Fruit fly (Drosophila melanogaster): ENCODE measurements around the gene CG6425.

The CG6425 gene

DNA sequence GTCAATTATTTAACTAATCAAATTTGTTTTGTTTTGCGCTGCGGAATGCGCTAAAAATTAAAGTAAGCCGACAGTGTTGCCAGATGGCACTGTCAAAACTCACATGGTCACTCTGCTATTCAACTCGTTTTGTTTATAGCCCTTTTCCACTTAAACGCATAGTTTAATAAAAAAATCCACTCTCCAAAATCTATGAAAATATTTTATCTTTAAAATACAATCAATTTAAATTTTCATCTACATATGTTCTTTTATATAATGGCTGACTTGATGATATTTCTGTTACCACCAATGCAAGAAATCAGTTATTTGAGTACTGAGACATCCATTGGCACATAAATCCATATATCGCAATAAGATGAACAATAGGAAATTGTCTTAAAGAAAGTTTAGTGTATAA is at the start of gene CG6425:
CG6425 (minus strand) TSS at position 95 of the 400 bp plus-strand sequence.
- no peak for TF ChIP-seq CG17801 (GFP tag; optimal IDR thresholded peaks at IDR 0.05; ENCODE audit: partially characterized antibody)

dm6 chr3R:26761695-26762094 is 44.5 kb upstream of the CG6425 start:
- TF ChIP-seq CG17801 (GFP tag; optimal IDR thresholded peaks at IDR 0.05; ENCODE audit: partially characterized antibody): no peak

DNA sequence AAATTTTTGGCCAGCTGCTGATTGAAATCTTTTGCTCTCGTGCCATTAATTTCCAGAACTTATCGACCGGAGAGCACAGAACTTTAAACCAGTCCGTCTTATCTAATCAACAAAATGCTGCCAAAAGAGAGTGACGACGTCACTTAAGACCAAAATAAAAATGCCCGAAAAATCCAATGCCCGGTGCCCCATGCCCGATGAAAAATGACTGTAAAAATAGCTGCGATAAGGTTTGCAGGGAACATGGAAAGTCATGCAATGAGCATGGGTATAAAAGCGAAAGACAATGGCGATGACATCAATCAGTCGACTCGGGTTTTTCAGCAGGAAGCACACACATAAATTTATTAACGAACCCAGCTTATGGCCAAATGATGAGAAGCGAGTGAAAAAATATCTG is 20.1 kb upstream of the CG6425 start, which contains the start of gene CG14247:
CG14247 (plus strand) TSS at position 301 of the 400 bp plus-strand sequence.
- no peak for TF ChIP-seq CG17801 (GFP tag; optimal IDR thresholded peaks at IDR 0.05; ENCODE audit: partially characterized antibody)

- TF ChIP-seq CG17801 (GFP tag; optimal IDR thresholded peaks at IDR 0.05; ENCODE audit: partially characterized antibody): no peak
Measured at dm6 chr3R:26736207-26736606, 19.0 kb upstream of the CG6425 start, which contains the start of gene CG6403. TSS of gene CG6403 (minus strand) at chr3R:26736307.

DNA sequence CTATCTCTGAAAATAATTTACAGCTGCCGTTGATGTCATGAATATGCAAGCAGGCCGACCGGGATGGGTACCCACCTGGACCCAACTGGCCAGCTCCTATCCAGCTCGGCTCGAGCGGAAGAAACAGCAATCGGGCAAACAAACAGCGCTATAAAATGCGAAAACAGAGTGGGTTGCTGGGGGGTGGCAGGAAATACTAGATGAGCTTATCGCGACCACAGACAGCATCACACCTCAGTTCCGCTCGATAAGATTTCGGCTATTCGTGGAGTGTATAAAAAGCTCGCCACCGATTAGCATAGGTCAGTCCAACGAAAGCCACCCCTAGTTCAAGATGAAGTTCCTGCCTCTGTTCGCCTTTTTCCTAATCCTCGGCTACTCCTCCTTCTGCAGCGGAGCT is 11.2 kb upstream of the CG6425 start, which contains the start of gene CG14245:
CG14245 (plus strand) TSS at position 301 of the 400 bp plus-strand sequence.
- TF ChIP-seq CG17801 (GFP tag; optimal IDR thresholded peaks at IDR 0.05; ENCODE audit: partially characterized antibody): no peak

DNA sequence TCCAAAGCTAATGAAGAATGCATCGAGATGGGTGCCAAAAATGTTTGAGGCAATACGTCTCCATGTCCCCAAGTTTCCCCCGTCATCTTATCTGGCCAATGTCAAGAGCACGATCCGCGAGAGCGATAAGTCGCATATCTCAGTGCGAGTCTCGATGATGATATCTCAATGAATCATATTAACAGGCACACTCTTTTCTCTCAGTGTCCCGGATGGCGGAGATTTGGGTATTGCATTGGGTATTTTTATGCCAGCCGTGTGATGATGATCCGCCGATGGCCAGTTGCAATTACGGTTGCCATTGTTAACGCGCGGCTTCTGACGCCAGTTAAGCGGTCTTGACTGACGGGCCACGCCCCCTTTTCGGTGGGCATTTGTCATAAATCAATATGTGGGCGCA is 9.8 kb upstream of the CG6425 start, which contains the start of gene CG14246:
CG14246 (plus strand) TSS at position 301 of the 400 bp plus-strand sequence.
- TF ChIP-seq CG17801 (GFP tag; optimal IDR thresholded peaks at IDR 0.05; ENCODE audit: partially characterized antibody): no peak

DNA sequence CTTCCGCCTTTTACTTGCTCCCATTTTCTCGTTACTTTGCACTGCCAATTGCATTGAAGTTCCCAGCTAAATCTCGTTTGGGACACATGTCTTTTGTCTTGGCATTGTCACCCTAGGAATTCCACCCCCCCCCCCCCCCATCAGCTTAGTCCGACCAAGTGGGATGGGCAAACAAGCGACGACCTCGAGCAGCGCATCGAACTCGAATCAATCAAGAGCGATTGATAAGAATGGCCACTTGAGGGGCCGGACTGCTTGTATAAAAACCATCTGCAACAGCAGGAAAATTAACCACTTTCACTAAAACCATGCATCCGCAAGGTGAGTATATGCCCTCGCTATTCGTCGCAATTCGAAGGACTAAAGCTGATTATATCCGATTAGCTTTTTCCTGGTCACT is 8.6 kb upstream of the CG6425 start, which contains the start of gene CG14244:
CG14244 (plus strand) TSS at position 301 of the 400 bp plus-strand sequence.
- no peak for TF ChIP-seq CG17801 (GFP tag; optimal IDR thresholded peaks at IDR 0.05; ENCODE audit: partially characterized antibody)

- no peak for TF ChIP-seq CG17801 (GFP tag; optimal IDR thresholded peaks at IDR 0.05; ENCODE audit: partially characterized antibody)
Measured at dm6 chr3R:26724977-26725612, 7.9 kb upstream of the CG6425 start, which contains the start of gene CG6420. TSS of gene CG6420 (minus strand) at chr3R:26725216.

dm6 chr3R:26717864-26718263 is 675 bp upstream of the CG6425 start, which contains the start of gene Yif1:
TSS of gene Yif1 (plus strand) at chr3R:26717871.
- no peak for TF ChIP-seq CG17801 (GFP tag; optimal IDR thresholded peaks at IDR 0.05; ENCODE audit: partially characterized antibody)

DNA sequence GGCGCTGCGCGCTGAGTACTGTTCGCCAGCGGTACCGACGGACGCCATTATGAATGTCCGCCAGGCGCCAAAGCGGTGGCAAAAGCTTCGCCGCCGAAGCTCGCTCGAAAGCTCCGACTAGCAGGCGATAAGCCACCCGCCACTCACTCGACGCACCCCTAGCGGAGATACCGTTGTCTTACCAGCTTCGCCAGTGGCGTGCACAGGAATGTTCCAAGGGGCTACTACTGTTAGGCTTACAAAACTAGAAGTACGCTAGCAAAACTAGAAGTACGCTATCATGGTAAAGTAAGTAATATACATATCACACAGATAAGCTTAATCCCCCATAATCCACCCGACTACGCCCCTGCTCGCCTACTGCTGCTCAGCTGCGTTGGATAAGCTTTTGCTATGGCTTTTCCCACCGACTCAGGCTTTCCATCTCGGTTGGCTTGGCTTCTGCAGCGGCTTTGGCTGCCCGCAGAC is 3.0 kb downstream of the CG6425 start, which contains the start of gene amon:
amon (minus strand) TSS at position 51 of the 468 bp plus-strand sequence.
- TF ChIP-seq CG17801 (GFP tag; optimal IDR thresholded peaks at IDR 0.05; ENCODE audit: partially characterized antibody): peak; percentile 62

dm6 chr3R:26704310-26704709 is 12.9 kb downstream of the CG6425 start:
- no peak for TF ChIP-seq CG17801 (GFP tag; optimal IDR thresholded peaks at IDR 0.05; ENCODE audit: partially characterized antibody)

DNA sequence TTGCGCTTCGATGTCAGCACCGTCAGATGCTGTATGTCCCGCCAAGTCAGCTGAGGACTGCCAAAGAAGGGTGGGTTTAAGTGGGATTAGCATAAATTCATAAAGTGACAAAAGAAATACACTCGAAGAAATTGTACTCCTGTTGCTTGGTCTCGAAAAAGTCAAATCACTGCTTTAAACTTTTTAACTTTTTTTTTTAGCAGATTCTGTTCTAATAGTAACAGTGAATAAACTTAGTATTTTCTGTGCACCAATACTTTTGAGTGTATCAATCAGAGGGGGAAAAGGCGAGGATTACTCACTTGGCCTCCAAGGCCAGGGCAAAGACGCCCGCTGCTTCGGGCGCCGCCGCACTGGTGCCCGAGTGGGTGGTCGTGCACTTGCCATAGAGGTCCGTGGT is 17.1 kb downstream of the CG6425 start:
- no peak for TF ChIP-seq CG17801 (GFP tag; optimal IDR thresholded peaks at IDR 0.05; ENCODE audit: partially characterized antibody)

DNA sequence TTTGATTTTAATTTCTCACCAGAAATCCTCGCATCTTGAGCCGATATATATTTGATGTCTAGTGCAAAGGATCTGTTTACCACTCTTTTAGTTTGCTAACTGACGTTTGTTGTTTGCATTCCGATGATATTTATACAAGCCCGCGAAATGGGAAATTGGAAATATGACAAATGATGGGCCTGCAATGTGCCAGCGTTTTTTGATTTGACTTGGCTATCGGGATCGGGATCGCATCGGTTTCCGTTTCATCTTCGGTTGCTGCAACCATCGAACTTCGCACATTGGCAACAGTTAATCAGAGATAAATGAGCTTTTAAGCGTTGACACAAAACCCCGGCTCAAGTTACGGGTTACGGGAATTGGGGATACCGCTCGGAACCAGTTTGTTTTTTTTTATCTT is 23.7 kb downstream of the CG6425 start, which contains the start of gene TwdlQ:
TwdlQ (minus strand) TSS at position 101 of the 400 bp plus-strand sequence.
- TF ChIP-seq CG17801 (GFP tag; optimal IDR thresholded peaks at IDR 0.05; ENCODE audit: partially characterized antibody): no peak

DNA sequence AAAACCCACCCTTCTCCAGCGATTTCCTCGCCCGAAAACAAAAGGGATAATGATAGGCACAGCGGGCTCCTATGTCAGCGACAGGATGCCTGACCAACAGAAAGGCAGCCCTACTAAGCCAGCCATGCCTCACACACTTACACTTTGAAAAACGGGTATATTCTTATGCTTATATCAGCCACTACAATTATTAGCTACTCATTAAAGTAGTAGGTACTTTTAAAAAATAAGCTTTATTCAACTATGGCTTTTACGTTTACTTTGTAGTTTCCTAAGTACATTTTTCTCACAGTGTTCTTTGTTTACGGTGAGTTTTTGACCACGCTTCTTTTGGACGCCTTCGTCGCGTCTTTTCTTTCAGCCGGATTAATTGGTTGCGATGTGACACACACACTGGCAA is 27.0 kb downstream of the CG6425 start:
- no peak for TF ChIP-seq CG17801 (GFP tag; optimal IDR thresholded peaks at IDR 0.05; ENCODE audit: partially characterized antibody)

DNA sequence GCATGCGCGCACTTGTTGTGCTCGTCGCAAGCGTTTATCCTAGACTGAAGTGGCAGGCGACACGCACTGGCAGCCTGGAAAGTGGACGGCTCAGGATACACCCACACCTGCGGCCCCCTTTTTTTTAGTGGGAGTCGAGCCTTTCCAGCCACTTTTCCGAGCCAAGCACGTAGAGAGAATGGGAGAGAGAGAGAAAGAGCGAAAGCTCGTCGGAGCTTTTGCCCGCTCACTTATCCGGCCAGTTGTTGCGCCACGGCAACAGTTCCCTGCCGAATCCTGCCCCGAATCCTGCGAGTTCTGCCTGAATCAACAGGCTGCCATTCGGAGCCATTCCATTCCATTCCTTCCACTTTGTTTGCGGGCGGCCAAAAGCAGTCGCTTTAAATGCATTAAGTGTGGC is 35.2 kb downstream of the CG6425 start, which contains the start of gene beat-VII:
beat-VII (minus strand) TSS at position 20 of the 400 bp plus-strand sequence.
- TF ChIP-seq CG17801 (GFP tag; optimal IDR thresholded peaks at IDR 0.05; ENCODE audit: partially characterized antibody): no peak

- TF ChIP-seq CG17801 (GFP tag; optimal IDR thresholded peaks at IDR 0.05; ENCODE audit: partially characterized antibody): no peak
Measured at dm6 chr3R:26671525-26672132, 45.6 kb downstream of the CG6425 start.

Measured in ovary, adult (tissue).